Worm (Caenorhabditis elegans) whole organism, early embryonic: ENCODE data around the gene F53F4.15.

Experiments
- B0310.2 ChIP-seq: sonication (generic microtip); optimal IDR thresholded peaks from 2 replicates; lab custom pipeline; 2016; ENCODE audit warnings: mild to moderate bottlenecking, missing genetic modification characterization, missing compliant biosample characterization
- F13C5.2 ChIP-seq: sonication (generic microtip); optimal IDR thresholded peaks from 2 replicates; lab custom pipeline; 2017; ENCODE audit warnings: mild to moderate bottlenecking, missing genetic modification characterization, inconsistent platforms, missing compliant biosample characterization
- aly-1 ChIP-seq: sonication (generic microtip); optimal IDR thresholded peaks from 2 replicates; lab custom pipeline; 2016; ENCODE audit warnings: missing genetic modification characterization, missing compliant biosample characterization
- ama-1 ChIP-seq: fragments of 150-350 bp; optimal IDR thresholded peaks from 2 replicates; lab custom pipeline; 2014
- ceh-13 ChIP-seq: fragments of 200-800 bp; sonication (Bioruptor generic); optimal IDR thresholded peaks from 2 replicates; lab custom pipeline; 2018; ENCODE audit warnings: mild to moderate bottlenecking, missing genetic modification characterization, missing compliant biosample characterization
- ceh-36 ChIP-seq: sonication (generic microtip); optimal IDR thresholded peaks from 2 replicates; lab custom pipeline; 2016; ENCODE audit warnings: missing genetic modification characterization, inconsistent platforms, missing compliant biosample characterization
- ets-7 ChIP-seq: sonication (generic microtip); optimal IDR thresholded peaks from 2 replicates; lab custom pipeline; 2016; ENCODE audit warnings: missing genotype, missing genetic modification characterization, missing compliant biosample characterization
- flt-1 ChIP-seq: fragments of 200-800 bp; sonication (Bioruptor generic); IDR thresholded peaks from 2 replicates; pipeline ENCODE4 v1.3.6; 2022; ENCODE audit warnings: missing genetic modification characterization, missing compliant biosample characterization
- hmbx-1 ChIP-seq: sonication (generic microtip); optimal IDR thresholded peaks from 2 replicates; lab custom pipeline; 2016; ENCODE audit warnings: mild to moderate bottlenecking, missing genetic modification characterization, missing compliant biosample characterization
- hmg-4 ChIP-seq: fragments of 200-800 bp; sonication (Bioruptor generic); optimal IDR thresholded peaks from 2 replicates; lab custom pipeline; 2018; ENCODE audit warnings: mild to moderate bottlenecking, missing genetic modification characterization, missing compliant biosample characterization
- hnd-1 ChIP-seq: sonication (generic microtip); optimal IDR thresholded peaks from 2 replicates; lab custom pipeline; 2016; ENCODE audit warnings: missing genetic modification characterization, missing compliant biosample characterization
- pes-1 ChIP-seq: fragments of 200-800 bp; sonication (Bioruptor generic); IDR thresholded peaks from 2 replicates; pipeline ENCODE4 v1.3.6; 2022; ENCODE audit warnings: missing genetic modification reagents, missing genetic modification characterization, missing compliant biosample characterization
- scrt-1 ChIP-seq: fragments of 200-800 bp; sonication (Bioruptor generic); IDR thresholded peaks from 2 replicates; pipeline ENCODE4 v1.3.6; 2022; ENCODE audit warnings: missing genetic modification characterization, missing compliant biosample characterization
- sea-1 ChIP-seq: fragments of 200-800 bp; sonication (Bioruptor generic); conservative IDR thresholded peaks from 2 replicates; pipeline ENCODE4 v1.3.6; 2022; ENCODE audit warnings: missing genetic modification characterization, missing compliant biosample characterization
- tbx-11 ChIP-seq: fragments of 200-800 bp; sonication (Bioruptor generic); IDR thresholded peaks from 2 replicates; pipeline ENCODE4 v1.3.6; 2022; ENCODE audit warnings: missing genetic modification characterization, missing compliant biosample characterization
- tbx-37 ChIP-seq: fragments of 200-800 bp; sonication (Bioruptor generic); conservative IDR thresholded peaks from 2 replicates; pipeline ENCODE4 v1.3.6; 2022; ENCODE audit warnings: missing genetic modification reagents, missing genetic modification characterization, missing compliant biosample characterization
- tra-4 ChIP-seq: sonication (generic microtip); optimal IDR thresholded peaks from 2 replicates; lab custom pipeline; 2017; ENCODE audit warnings: missing genetic modification characterization, missing compliant biosample characterization

The F53F4.15 gene

DNA sequence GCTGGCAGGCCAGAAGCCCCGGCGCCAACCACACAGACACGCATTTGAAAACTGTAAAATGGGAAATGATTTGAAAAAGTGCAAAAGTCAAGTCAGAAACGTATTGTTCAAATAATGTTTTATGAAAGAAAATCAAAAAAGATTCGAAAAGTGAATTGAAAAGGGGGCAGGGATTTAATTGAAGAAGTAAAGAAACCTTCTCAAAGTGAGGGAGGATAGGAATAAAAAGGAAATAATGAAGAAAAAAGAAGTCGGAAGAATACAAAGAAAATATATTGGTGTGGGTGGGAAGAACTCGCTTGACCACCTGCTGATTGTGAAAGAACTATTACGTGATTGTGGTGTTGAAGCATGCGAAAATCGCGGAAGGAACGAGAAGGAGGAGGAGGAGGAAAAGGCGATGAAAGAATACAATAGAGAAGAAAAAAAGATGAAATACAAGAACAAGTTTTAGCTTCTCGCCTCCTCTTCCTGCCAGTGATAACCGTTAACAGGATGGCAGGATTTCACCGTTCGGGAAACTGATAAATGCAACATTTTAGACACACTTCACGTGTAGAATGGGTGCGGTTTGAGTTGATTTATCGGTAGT lies 14.0 kb upstream of the F53F4.15 start, which contains the start of gene fmo-4:
Gene fmo-4 (minus strand): TSS at position 51 of the 592 bp plus-strand sequence.
- TF ChIP-seq hmbx-1 (tag; lab: Kevin White, UChicago): no peak
- TF ChIP-seq ets-7 (tag; lab: Kevin White, UChicago): no peak
- no peak for TF ChIP-seq hmg-4 (GFP tag; lab: Kevin White, UChicago)
- no peak for TF ChIP-seq flt-1 (GFP tag; lab: Robert Waterston, UW)
- TF ChIP-seq hnd-1 (tag; lab: Kevin White, UChicago): no peak
- TF ChIP-seq tbx-11 (GFP tag; lab: Robert Waterston, UW): no peak
- no peak for TF ChIP-seq ama-1
- no peak for TF ChIP-seq pes-1 (GFP tag; lab: Robert Waterston, UW)
- TF ChIP-seq aly-1 (tag; lab: Kevin White, UChicago): no peak
- no peak for TF ChIP-seq tra-4
- no peak for TF ChIP-seq ceh-36 (tag; lab: Kevin White, UChicago)
- TF ChIP-seq F13C5.2: no peak
- no peak for TF ChIP-seq scrt-1 (GFP tag; lab: Robert Waterston, UW)
- TF ChIP-seq tbx-37 (GFP tag; lab: Robert Waterston, UW): no peak
- TF ChIP-seq sea-1 (GFP tag; lab: Robert Waterston, UW): no peak
- no peak for TF ChIP-seq B0310.2 (tag; lab: Kevin White, UChicago)

DNA sequence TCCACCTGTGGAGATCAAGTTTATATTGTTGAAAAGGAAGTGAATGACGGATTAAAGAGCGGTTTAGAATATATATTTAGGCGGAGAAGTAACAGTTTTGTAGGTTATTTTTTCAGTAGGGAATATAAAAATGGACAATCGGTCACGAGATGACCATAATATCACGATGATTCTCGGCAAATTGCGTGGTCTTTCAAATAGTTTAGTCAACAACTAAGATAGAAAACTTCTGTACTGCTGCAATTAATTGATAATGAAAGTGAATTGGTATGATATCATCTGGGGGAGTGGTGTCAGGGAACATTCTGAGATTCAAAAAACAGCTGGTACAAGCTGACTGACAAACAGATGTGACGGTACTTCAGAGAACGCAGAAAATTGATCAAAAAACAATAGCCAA lies 12.3 kb upstream of the F53F4.15 start:
- TF ChIP-seq F13C5.2 (no peak), ets-7 (tag; lab: Kevin White, UChicago) (no peak), pes-1 (GFP tag; lab: Robert Waterston, UW) (no peak), ama-1 (no peak), sea-1 (GFP tag; lab: Robert Waterston, UW) (no peak)

DNA sequence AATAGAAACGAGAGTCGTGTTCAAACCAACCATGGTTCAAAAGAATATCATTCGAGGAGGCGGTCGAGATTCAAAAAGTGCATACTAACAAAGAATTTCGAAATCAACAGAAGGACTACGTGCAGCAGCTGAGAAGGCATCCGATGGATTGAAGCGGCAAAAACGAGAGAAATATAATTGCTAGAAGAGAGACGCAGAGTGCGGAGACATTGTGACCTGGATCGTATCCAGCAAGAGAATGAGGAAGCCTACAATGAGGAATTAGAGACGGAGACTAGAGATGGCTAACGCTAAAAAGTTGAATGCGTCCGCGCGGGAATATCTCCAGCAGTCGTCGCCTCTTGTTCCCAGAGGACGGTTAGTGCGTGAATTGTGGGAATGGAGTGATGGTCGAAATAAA lies 11.0 kb upstream of the F53F4.15 start:
- TF ChIP-seq flt-1 (GFP tag; lab: Robert Waterston, UW) (no peak), ceh-13 (GFP tag; lab: Kevin White, UChicago) (no peak), sea-1 (GFP tag; lab: Robert Waterston, UW) (no peak), hmg-4 (GFP tag; lab: Kevin White, UChicago) (no peak), hmbx-1 (tag; lab: Kevin White, UChicago) (no peak), scrt-1 (GFP tag; lab: Robert Waterston, UW) (no peak), pes-1 (GFP tag; lab: Robert Waterston, UW) (no peak), ceh-36 (tag; lab: Kevin White, UChicago) (no peak), tbx-37 (GFP tag; lab: Robert Waterston, UW) (no peak), hnd-1 (tag; lab: Kevin White, UChicago) (no peak)

DNA sequence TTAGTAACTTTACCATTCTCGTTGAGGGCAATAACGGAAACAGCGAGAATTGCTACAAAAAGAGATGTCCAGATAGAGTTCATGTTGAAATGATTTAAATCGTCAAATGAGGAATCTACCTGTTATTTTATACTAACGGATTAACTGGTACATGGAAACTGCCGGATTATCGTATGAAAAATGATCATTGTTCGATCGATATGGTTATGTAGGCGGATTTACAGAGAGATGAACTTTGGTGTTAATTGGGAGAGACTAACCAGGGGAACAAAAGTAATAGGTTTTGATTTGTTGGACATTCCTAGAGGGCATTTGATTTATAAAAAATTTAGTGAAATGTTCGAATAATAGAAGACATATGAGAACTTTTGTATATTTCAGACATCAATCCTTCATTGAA lies 9.0 kb upstream of the F53F4.15 start, which contains the start of gene spig-9:
Gene spig-9 (minus strand): TSS at position 101 of the 400 bp plus-strand sequence.
- TF ChIP-seq B0310.2 (tag; lab: Kevin White, UChicago): no peak
- no peak for TF ChIP-seq pes-1 (GFP tag; lab: Robert Waterston, UW)
- no peak for TF ChIP-seq F13C5.2
- TF ChIP-seq ceh-36 (tag; lab: Kevin White, UChicago): no peak
- no peak for TF ChIP-seq flt-1 (GFP tag; lab: Robert Waterston, UW)
- TF ChIP-seq tbx-11 (GFP tag; lab: Robert Waterston, UW): no peak
- no peak for TF ChIP-seq ceh-13 (GFP tag; lab: Kevin White, UChicago)
- no peak for TF ChIP-seq scrt-1 (GFP tag; lab: Robert Waterston, UW)
- TF ChIP-seq sea-1 (GFP tag; lab: Robert Waterston, UW): no peak
- TF ChIP-seq tbx-37 (GFP tag; lab: Robert Waterston, UW): no peak
- no peak for TF ChIP-seq aly-1 (tag; lab: Kevin White, UChicago)
- TF ChIP-seq tra-4: no peak
- no peak for TF ChIP-seq hnd-1 (tag; lab: Kevin White, UChicago)
- no peak for TF ChIP-seq hmg-4 (GFP tag; lab: Kevin White, UChicago)

DNA sequence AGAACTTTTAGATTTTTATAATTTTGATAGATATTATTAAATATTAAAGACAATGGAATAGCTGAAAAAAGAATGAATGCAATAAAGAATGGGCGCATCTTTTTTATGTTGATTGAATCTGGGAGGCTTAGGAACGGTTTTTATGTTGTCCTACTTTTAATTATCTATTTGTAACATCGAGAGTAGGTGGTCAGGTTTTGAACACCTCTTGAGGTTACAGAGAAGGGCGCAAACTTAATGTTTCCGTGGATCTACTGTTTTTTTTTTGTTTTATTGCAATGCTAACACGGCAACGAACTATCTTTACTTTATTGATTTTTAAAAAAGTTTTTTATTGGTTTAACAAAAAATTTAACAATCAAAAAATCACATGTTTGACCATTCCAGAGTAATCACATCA lies 6.9 kb upstream of the F53F4.15 start, which contains the start of gene F53F4.7:
Gene F53F4.7 (minus strand): TSS at position 101 of the 400 bp plus-strand sequence.
- no peak for TF ChIP-seq tbx-37 (GFP tag; lab: Robert Waterston, UW)

DNA sequence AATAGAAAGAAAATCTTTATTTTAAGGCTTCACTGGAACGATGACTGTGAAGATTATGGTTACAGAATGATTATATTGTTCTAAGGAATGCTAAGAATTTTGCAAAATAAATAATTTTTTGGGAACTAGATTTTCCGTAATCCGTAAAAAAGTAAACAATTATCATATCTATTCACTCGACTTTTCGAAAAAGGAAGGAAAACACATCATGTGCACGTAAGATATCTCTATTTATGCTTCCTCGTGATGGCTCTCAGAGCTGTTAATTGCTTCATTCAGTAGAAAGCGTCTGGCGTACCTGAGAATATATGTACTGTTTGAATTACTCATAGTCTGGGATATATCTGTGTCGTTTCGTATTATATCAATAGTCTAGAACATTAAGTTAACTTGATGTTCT lies 1.0 kb upstream of the F53F4.15 start, which contains the start of gene srd-11:
Gene srd-11 (minus strand): TSS at position 101 of the 400 bp plus-strand sequence.
- TF ChIP-seq pes-1 (GFP tag; lab: Robert Waterston, UW) (no peak), scrt-1 (GFP tag; lab: Robert Waterston, UW) (no peak), ets-7 (tag; lab: Kevin White, UChicago) (no peak), tbx-11 (GFP tag; lab: Robert Waterston, UW) (no peak)

DNA sequence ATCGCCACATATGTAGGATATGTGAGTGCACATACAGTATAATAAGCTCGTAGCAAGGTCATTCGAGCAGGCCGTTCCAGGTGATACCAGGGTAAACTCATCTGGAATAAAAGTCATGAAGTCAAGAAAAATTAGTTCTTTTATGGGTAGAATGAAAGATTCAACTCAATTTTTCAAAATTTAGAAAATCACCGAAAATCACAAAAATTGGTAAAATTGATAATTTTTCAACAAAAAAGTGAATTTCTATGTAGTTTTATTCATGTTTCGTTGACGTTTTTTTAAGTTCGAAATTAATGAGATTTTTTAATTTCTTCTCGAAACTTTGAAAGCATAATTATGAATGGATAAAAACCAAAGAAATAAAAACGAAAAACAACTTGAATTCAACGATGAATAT lies 944 bp downstream of the F53F4.15 start, which contains the start of gene F53F4.16:
Gene F53F4.16 (minus strand): TSS at position 101 of the 400 bp plus-strand sequence.
- TF ChIP-seq ceh-36 (tag; lab: Kevin White, UChicago) (no peak), scrt-1 (GFP tag; lab: Robert Waterston, UW) (no peak), tbx-37 (GFP tag; lab: Robert Waterston, UW) (no peak), hmg-4 (GFP tag; lab: Kevin White, UChicago) (no peak), pes-1 (GFP tag; lab: Robert Waterston, UW) (no peak), ets-7 (tag; lab: Kevin White, UChicago) (no peak), hnd-1 (tag; lab: Kevin White, UChicago) (no peak), tra-4 (no peak), ceh-13 (GFP tag; lab: Kevin White, UChicago) (no peak), hmbx-1 (tag; lab: Kevin White, UChicago) (no peak), B0310.2 (tag; lab: Kevin White, UChicago) (no peak), tbx-11 (GFP tag; lab: Robert Waterston, UW) (no peak)
